Fruit fly (Drosophila melanogaster) whole organism, embryonic: Measurements from ENCODE around the gene Pld3.

Experiments
- ATbp ChIP-seq: fragments of 200-800 bp; sonication (Bioruptor generic); optimal IDR thresholded peaks from 2 replicates; lab custom pipeline; 2017; ENCODE audit warnings: missing biosample characterization, mild to moderate bottlenecking, missing genetic modification characterization, missing genetic modification reagents
- Abd-B ChIP-seq: fragments of 200-800 bp; sonication (Bioruptor generic); optimal IDR thresholded peaks from 2 replicates; lab custom pipeline; 2018; ENCODE audit warnings: missing biosample characterization, mild to moderate bottlenecking, missing genetic modification characterization, moderate library complexity
- Atf3 ChIP-seq: fragments of 200-800 bp; sonication (Bioruptor generic); optimal IDR thresholded peaks from 3 replicates; lab custom pipeline; 2016; ENCODE audit warnings: missing biosample characterization, missing genetic modification characterization
- Atf6 ChIP-seq: fragments of 200-800 bp; sonication (Bioruptor generic); IDR thresholded peaks from 2 replicates; pipeline ENCODE4 v1.3.6; 2022; ENCODE audit warnings: missing biosample characterization, missing genetic modification characterization
- CG11093 ChIP-seq: fragments of 200-800 bp; sonication (Bioruptor generic); IDR thresholded peaks from 3 replicates; pipeline ENCODE4 v1.3.6; 2022; ENCODE audit warnings: missing biosample characterization, missing genetic modification characterization
- CG11504 ChIP-seq: fragments of 200-800 bp; sonication (Bioruptor generic); optimal IDR thresholded peaks from 3 replicates; lab custom pipeline; 2019; ENCODE audit warnings: missing biosample characterization, mild to moderate bottlenecking, missing genetic modification characterization, moderate library complexity
- CG12299 ChIP-seq: fragments of 200-800 bp; sonication (Bioruptor generic); optimal IDR thresholded peaks from 2 replicates; lab custom pipeline; 2018; ENCODE audit warnings: missing biosample characterization, mild to moderate bottlenecking, missing genetic modification characterization
- CG13424 ChIP-seq: fragments of 200-800 bp; sonication (Bioruptor generic); optimal IDR thresholded peaks from 2 replicates; lab custom pipeline; 2019; ENCODE audit warnings: missing biosample characterization, mild to moderate bottlenecking, missing genetic modification characterization, moderate library complexity
- CG17361 ChIP-seq: fragments of 200-800 bp; sonication (Bioruptor generic); IDR thresholded peaks from 3 replicates; pipeline ENCODE4 v1.3.6; 2022; ENCODE audit warnings: missing biosample characterization, missing genetic modification characterization
- CG18599 ChIP-seq: fragments of 200-800 bp; sonication (Bioruptor generic); optimal IDR thresholded peaks from 3 replicates; lab custom pipeline; 2017; ENCODE audit warnings: missing biosample characterization, missing genetic modification characterization, mild to moderate bottlenecking, moderate library complexity, missing genetic modification reagents
- CG2129 ChIP-seq: fragments of 200-800 bp; sonication (Bioruptor generic); IDR thresholded peaks from 2 replicates; pipeline ENCODE4 v1.3.6; 2022; ENCODE audit warnings: missing biosample characterization, missing genetic modification characterization; ENCODE audit not compliant: partially characterized antibody
- CG4282 ChIP-seq: fragments of 200-800 bp; sonication (Bioruptor generic); optimal IDR thresholded peaks from 2 replicates; lab custom pipeline; 2016; ENCODE audit warnings: missing biosample characterization, missing genetic modification characterization
- CG4424 ChIP-seq: fragments of 200-800 bp; sonication (Bioruptor generic); optimal IDR thresholded peaks from 3 replicates; lab custom pipeline; 2016; ENCODE audit warnings: missing biosample characterization, missing genetic modification characterization
- CG6689 ChIP-seq: fragments of 200-800 bp; sonication (Bioruptor generic); IDR thresholded peaks from 2 replicates; pipeline ENCODE4 v1.3.6; 2022; ENCODE audit warnings: missing biosample characterization, missing genetic modification characterization
- CG6813 ChIP-seq: fragments of 200-800 bp; sonication (Bioruptor generic); optimal IDR thresholded peaks from 2 replicates; lab custom pipeline; 2017; ENCODE audit warnings: missing biosample characterization, missing genetic modification characterization, mild to moderate bottlenecking, moderate library complexity, missing genetic modification reagents
- CG7839 ChIP-seq: fragments of 200-800 bp; sonication (Bioruptor generic); optimal IDR thresholded peaks from 3 replicates; lab custom pipeline; 2018; ENCODE audit warnings: missing biosample characterization, mild to moderate bottlenecking, missing genetic modification characterization, moderate library complexity
- CG8924 ChIP-seq: fragments of 200-800 bp; optimal IDR thresholded peaks from 3 replicates; lab custom pipeline; 2019; ENCODE audit warnings: missing biosample characterization, mild to moderate bottlenecking, missing genetic modification characterization, moderate library complexity
- CG9727 ChIP-seq: fragments of 200-800 bp; sonication (Bioruptor generic); optimal IDR thresholded peaks from 3 replicates; lab custom pipeline; 2017; ENCODE audit warnings: missing biosample characterization, mild to moderate bottlenecking, missing genetic modification characterization
- CoRest ChIP-seq: fragments of 200-800 bp; sonication (Bioruptor generic); optimal IDR thresholded peaks from 3 replicates; lab custom pipeline; 2018; ENCODE audit warnings: missing biosample characterization, mild to moderate bottlenecking, missing genetic modification characterization, moderate library complexity
- Lpt ChIP-seq: fragments of >200 bp; optimal IDR thresholded peaks from 2 replicates; lab custom pipeline; 2018; ENCODE audit warnings: missing biosample characterization, missing genetic modification characterization
- Med ChIP-seq: fragments of 200-800 bp; sonication (Bioruptor generic); peaks from one replicate; lab custom pipeline; 2016; ENCODE audit warnings: missing biosample characterization, missing genetic modification characterization, mild to moderate bottlenecking, inconsistent platforms, moderate library complexity
- Nf-YB ChIP-seq: fragments of 200-800 bp; sonication (Bioruptor generic); optimal IDR thresholded peaks from 3 replicates; lab custom pipeline; 2019; ENCODE audit warnings: missing biosample characterization, mild to moderate bottlenecking, missing genetic modification characterization, moderate library complexity
- Nf-YC ChIP-seq: fragments of 200-800 bp; optimal IDR thresholded peaks from 3 replicates; lab custom pipeline; 2019; ENCODE audit warnings: missing biosample characterization, mild to moderate bottlenecking, missing genetic modification characterization, moderate library complexity
- Ptx1 ChIP-seq: fragments of 200-800 bp; sonication (Bioruptor generic); IDR thresholded peaks from 2 replicates; pipeline ENCODE4 v1.3.6; 2022; ENCODE audit warnings: missing biosample characterization, missing genetic modification characterization
- Rfx ChIP-seq: fragments of 200-800 bp; sonication (Bioruptor generic); IDR thresholded peaks from 2 replicates; pipeline ENCODE4 v1.3.6; 2022; ENCODE audit warnings: missing biosample characterization, missing genetic modification characterization
- Scr ChIP-seq: fragments of 200-800 bp; sonication (Bioruptor generic); IDR thresholded peaks from 2 replicates; pipeline ENCODE4 v1.3.6; 2022; ENCODE audit warnings: missing biosample characterization, missing genetic modification characterization; ENCODE audit not compliant: partially characterized antibody
- Sry-β ChIP-seq: fragments of 200-800 bp; sonication (Bioruptor generic); optimal IDR thresholded peaks from 2 replicates; lab custom pipeline; 2018; ENCODE audit warnings: missing biosample characterization, mild to moderate bottlenecking, missing genetic modification characterization, moderate library complexity
- ab ChIP-seq: fragments of 200-800 bp; sonication (Bioruptor generic); optimal IDR thresholded peaks from 2 replicates; lab custom pipeline; 2016; ENCODE audit warnings: missing biosample characterization, missing genetic modification characterization
- aop ChIP-seq: fragments of 200-800 bp; sonication (Bioruptor generic); IDR thresholded peaks from 2 replicates; pipeline ENCODE4 v1.3.6; 2022; ENCODE audit warnings: missing biosample characterization, missing genetic modification characterization
- ara ChIP-seq: fragments of 200-800 bp; sonication (Bioruptor generic); IDR thresholded peaks from 2 replicates; pipeline ENCODE4 v1.3.6; 2022; ENCODE audit warnings: missing biosample characterization, missing genetic modification characterization
- bsh ChIP-seq, 2 experiments: fragments of 200-800 bp; sonication (Bioruptor generic); optimal IDR thresholded peaks; 2 replicates each; lab custom pipeline; 2017 to 2018; ENCODE audit warnings: mild to moderate bottlenecking in 2 of 2, missing biosample characterization in 2 of 2, missing genetic modification characterization in 2 of 2, moderate library complexity in 1 of 2
- caup ChIP-seq: fragments of 200-800 bp; sonication (Bioruptor generic); optimal IDR thresholded peaks from 3 replicates; lab custom pipeline; 2017; ENCODE audit warnings: missing biosample characterization, mild to moderate bottlenecking, missing genetic modification characterization, moderate library complexity; ENCODE audit not compliant: severe bottlenecking
- chn ChIP-seq: fragments of 200-800 bp; sonication (Bioruptor generic); optimal IDR thresholded peaks from 2 replicates; lab custom pipeline; 2016; ENCODE audit warnings: missing biosample characterization, missing genetic modification characterization
- croc ChIP-seq: fragments of 200-800 bp; sonication (Bioruptor generic); conservative IDR thresholded peaks from 3 replicates; pipeline ENCODE4 v1.3.6; 2022; ENCODE audit warnings: missing biosample characterization, missing genetic modification characterization
- emc ChIP-seq: fragments of 200-800 bp; sonication (Bioruptor generic); optimal IDR thresholded peaks from 2 replicates; lab custom pipeline; 2016; ENCODE audit warnings: missing biosample characterization, missing genetic modification characterization
- esg ChIP-seq: fragments of 200-800 bp; sonication (Bioruptor generic); conservative IDR thresholded peaks from 2 replicates; pipeline ENCODE4 v1.3.6; 2022; ENCODE audit warnings: missing biosample characterization, missing genetic modification characterization
- eyg ChIP-seq: fragments of 200-800 bp; sonication (Bioruptor generic); optimal IDR thresholded peaks from 3 replicates; lab custom pipeline; 2016; ENCODE audit warnings: missing biosample characterization, missing genetic modification characterization
- fru ChIP-seq: fragments of >200 bp; optimal IDR thresholded peaks from 2 replicates; lab custom pipeline; 2017
- ftz-f1 ChIP-seq: fragments of 200-800 bp; sonication (Bioruptor generic); optimal IDR thresholded peaks from 2 replicates; lab custom pipeline; 2016; ENCODE audit warnings: missing biosample characterization, missing genetic modification characterization
- fu2 ChIP-seq: fragments of 200-800 bp; sonication (Bioruptor generic); optimal IDR thresholded peaks from 2 replicates; lab custom pipeline; 2016; ENCODE audit warnings: missing biosample characterization, missing genetic modification characterization
- grau ChIP-seq: fragments of 200-800 bp; optimal IDR thresholded peaks from 3 replicates; lab custom pipeline; 2019; ENCODE audit warnings: missing biosample characterization, mild to moderate bottlenecking, missing genetic modification characterization, moderate library complexity
- ken ChIP-seq: fragments of 200-800 bp; sonication (Bioruptor generic); IDR thresholded peaks from 3 replicates; pipeline ENCODE4 v1.3.6; 2022; ENCODE audit warnings: missing biosample characterization, missing genetic modification characterization
- lilli ChIP-seq: fragments of 200-800 bp; sonication (Bioruptor generic); optimal IDR thresholded peaks from 3 replicates; lab custom pipeline; 2016; ENCODE audit warnings: missing biosample characterization, missing genetic modification characterization
- nom ChIP-seq: fragments of 200-800 bp; sonication (Bioruptor generic); optimal IDR thresholded peaks from 2 replicates; lab custom pipeline; 2017; ENCODE audit warnings: missing biosample characterization, missing genetic modification characterization, mild to moderate bottlenecking, moderate library complexity, missing genetic modification reagents
- otp ChIP-seq: fragments of 200-800 bp; sonication (Bioruptor generic); IDR thresholded peaks from 3 replicates; pipeline ENCODE4, ENCODE4 v1.3.6; 2022; ENCODE audit warnings: missing biosample characterization, missing genetic modification characterization
- prd ChIP-seq, 3 experiments: fragments of >200 bp in 2 of 3; fragments of 200-800 bp in 1 of 3; sonication (Bioruptor generic) in 1 of 3; optimal IDR thresholded peaks in 2 of 3; IDR thresholded peaks in 1 of 3; 2 replicates in 2 of 3; 3 replicates in 1 of 3; pipeline versions ENCODE4 v1.3.6 to Lab custom; 2017 to 2022; ENCODE audit warnings: missing biosample characterization in 1 of 3, missing genetic modification characterization in 1 of 3
- sisA ChIP-seq: fragments of 200-800 bp; sonication (Bioruptor generic); IDR thresholded peaks from 2 replicates; pipeline ENCODE4 v1.3.6; 2022; ENCODE audit warnings: missing biosample characterization, missing genetic modification characterization
- vvl ChIP-seq: fragments of 200-800 bp; sonication (Bioruptor generic); IDR thresholded peaks from 2 replicates; pipeline ENCODE4 v1.3.6; 2022; ENCODE audit warnings: missing biosample characterization, missing genetic modification characterization
- yki ChIP-seq: fragments of >200 bp; optimal IDR thresholded peaks from 3 replicates; lab custom pipeline; 2018
- z ChIP-seq: fragments of 200-800 bp; sonication (Bioruptor generic); IDR thresholded peaks from 3 replicates; pipeline ENCODE4 v1.3.6; 2022; ENCODE audit warnings: missing biosample characterization, missing genetic modification characterization
- zen ChIP-seq: fragments of 200-800 bp; sonication (Bioruptor generic); optimal IDR thresholded peaks from 3 replicates; lab custom pipeline; 2018; ENCODE audit warnings: missing biosample characterization, mild to moderate bottlenecking, missing genetic modification characterization, moderate library complexity

The Pld3 gene

DNA sequence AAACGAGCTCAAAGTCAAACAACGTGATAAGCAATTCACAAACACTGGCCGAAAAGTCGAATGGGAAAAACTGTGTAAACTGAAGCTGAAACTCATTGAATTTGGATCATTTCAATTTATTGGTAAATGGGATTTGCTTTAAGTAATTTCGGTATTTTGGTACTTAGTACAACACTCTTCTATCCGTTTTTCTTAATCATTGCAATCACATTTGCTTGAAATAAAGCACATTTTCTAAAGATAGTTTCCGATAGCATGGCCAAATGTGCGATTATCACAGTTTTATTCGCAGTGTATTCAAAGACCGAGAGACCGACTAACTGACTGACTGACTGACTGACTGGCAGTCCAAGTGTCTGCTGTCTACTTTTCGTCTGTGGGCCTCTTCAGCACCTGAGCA is 37.9 kb downstream of the Pld3 start:
- TF ChIP-seq eyg (GFP tag; lab: Kevin White, UChicago) (no peak), z (GFP tag; lab: Robert Waterston, UW) (no peak), ATbp (GFP tag; lab: Kevin White, UChicago) (no peak), esg (no peak), emc (GFP tag; lab: Kevin White, UChicago) (no peak), CG8924 (tag; lab: Kevin White, UChicago) (peak; percentile 6), CG13424 (peak; percentile 15), grau (tag; lab: Kevin White, UChicago) (peak; percentile 35), ken (GFP tag; lab: Robert Waterston, UW) (no peak), CG17361 (0 out of 3 replicates have a peak, but pooled peaks have one; percentile 32), ab (GFP tag; lab: Kevin White, UChicago) (no peak), Lpt (no peak), CG2129 (GFP tag; lab: Robert Waterston, UW) (no peak), caup (GFP tag; lab: Kevin White, UChicago) (no peak), CG18599 (peak; percentile 45), CoRest (tag; lab: Kevin White, UChicago) (peak; percentile 27), lilli (GFP tag; lab: Kevin White, UChicago) (peak; percentile 1), fru (lab: Kevin White, UChicago) (no peak), Nf-YC (tag; lab: Kevin White, UChicago) (no peak), fu2 (GFP tag; lab: Kevin White, UChicago) (no peak), CG4424 (GFP tag; lab: Kevin White, UChicago) (peak; percentile 1), prd (optimal IDR thresholded peaks at IDR 0.05; lab: Kevin White, UChicago) (no peak), prd (GFP tag; IDR thresholded peaks at IDR 0.05; lab: Robert Waterston, UW) (no peak; the same call in 2 of the 3 replicates), Nf-YB (GFP tag; lab: Kevin White, UChicago) (no peak), CG12299 (tag; lab: Kevin White, UChicago) (no peak), aop (no peak), ara (GFP tag; lab: Robert Waterston, UW) (no peak), Abd-B (GFP tag; lab: Kevin White, UChicago) (no peak), vvl (GFP tag; lab: Robert Waterston, UW) (no peak), chn (no peak), bsh (GFP tag; optimal IDR thresholded peaks at IDR 0.05; lab: Kevin White, UChicago) (no peak), nom (GFP tag; lab: Kevin White, UChicago) (no peak), yki (no peak), CG6689 (GFP tag; lab: Robert Waterston, UW) (no peak), Rfx (GFP tag; lab: Robert Waterston, UW) (0 out of 2 replicates have a peak, but pooled peaks have one; percentile 14), CG4282 (GFP tag; lab: Kevin White, UChicago) (no peak), CG6813 (no peak), Ptx1 (0 out of 2 replicates have a peak, but pooled peaks have one; percentile 15), otp (GFP tag; lab: Robert Waterston, UW) (no peak), Atf3 (GFP tag; lab: Kevin White, UChicago) (no peak), CG11093 (GFP tag; lab: Robert Waterston, UW) (no peak), CG7839 (tag; lab: Kevin White, UChicago) (peak; percentile 23), CG11504 (tag; lab: Kevin White, UChicago) (peak; percentile 47), zen (tag; lab: Kevin White, UChicago) (peak; percentile 33), CG9727 (GFP tag; lab: Kevin White, UChicago) (peak; percentile 42), ftz-f1 (no peak), Atf6 (GFP tag; lab: Robert Waterston, UW) (no peak), Med (GFP tag; lab: Kevin White, UChicago) (peak; percentile 77), Sry-β (GFP tag; lab: Kevin White, UChicago) (no peak), Scr (no peak), sisA (GFP tag; lab: Robert Waterston, UW) (no peak), croc (no peak)
